Worm (Caenorhabditis elegans): Measurements from ENCODE around the gene unc-84.
A peak's percentile ranks its signal among the peaks of the same experiment; 100 is the strongest.

Gene unc-84

ce11 chrX:13598021-13598499 lies 13.5 kb downstream of the unc-84 start, which contains the start of gene bra-1 (continued):
- TF ChIP-seq lim-6 (tag; optimal IDR thresholded peaks at IDR 0.05) (peak; percentile 64), ceh-18 (tag; optimal IDR thresholded peaks at IDR 0.05) (peak; percentile 21), F13H6.1 (tag; optimal IDR thresholded peaks at IDR 0.05) (no peak), T23F11.4 (GFP tag; optimal IDR thresholded peaks at IDR 0.05) (no peak), nhr-232 (tag; optimal IDR thresholded peaks at IDR 0.05) (no peak), syd-9 (tag; optimal IDR thresholded peaks at IDR 0.05) (peak; percentile 25), zip-5 (tag; optimal IDR thresholded peaks at IDR 0.05) (no peak), elt-2 (tag; optimal IDR thresholded peaks at IDR 0.05) (no peak), fkh-10 (GFP tag; optimal IDR thresholded peaks at IDR 0.05) (no peak), dve-1 (tag; optimal IDR thresholded peaks at IDR 0.05) (no peak), unc-86 (tag; optimal IDR thresholded peaks at IDR 0.05) (peak; percentile 26), dmd-4 (tag; optimal IDR thresholded peaks at IDR 0.05; ENCODE audit: borderline replicate concordance) (no peak), ceh-24 (tag; optimal IDR thresholded peaks at IDR 0.05) (no peak), hlh-6 (tag; optimal IDR thresholded peaks at IDR 0.05) (peak; percentile 46), madf-2 (tag; optimal IDR thresholded peaks at IDR 0.05) (no peak), mec-3 (tag; optimal IDR thresholded peaks at IDR 0.05; ENCODE audit: borderline replicate concordance) (no peak), unc-3 (GFP tag; conservative IDR thresholded peaks at IDR 0.05) (no peak), unc-3 (tag; optimal IDR thresholded peaks at IDR 0.05) (no peak), rnt-1 (tag; optimal IDR thresholded peaks at IDR 0.05) (no peak), hlh-13 (GFP tag; optimal IDR thresholded peaks at IDR 0.05) (no peak), npax-4 (tag; optimal IDR thresholded peaks at IDR 0.05) (no peak), unc-55 (GFP tag; optimal IDR thresholded peaks at IDR 0.05) (peak; percentile 58), ceh-14 (tag; optimal IDR thresholded peaks at IDR 0.05) (peak; percentile 66), ceh-9 (tag; optimal IDR thresholded peaks at IDR 0.05) (no peak), fkh-6 (tag; optimal IDR thresholded peaks at IDR 0.05) (no peak), pqm-1 (tag; optimal IDR thresholded peaks at IDR 0.05) (no peak), lin-11 (tag; optimal IDR thresholded peaks at IDR 0.05) (no peak), ceh-6 (GFP tag; optimal IDR thresholded peaks at IDR 0.05) (no peak), ceh-34 (tag; optimal IDR thresholded peaks at IDR 0.05) (no peak), C38D4.7 (GFP tag; optimal IDR thresholded peaks at IDR 0.05) (no peak), hlh-15 (tag; optimal IDR thresholded peaks at IDR 0.05) (no peak), Y22D7AL.16 (tag; optimal IDR thresholded peaks at IDR 0.05) (no peak), unc-42 (tag; optimal IDR thresholded peaks at IDR 0.05) (peak; percentile 81), tbx-7 (tag; optimal IDR thresholded peaks at IDR 0.05) (no peak), hlh-30 (tag; optimal IDR thresholded peaks at IDR 0.05; ENCODE audit: insufficient read depth) (peak; percentile 94), ahr-1 (tag; optimal IDR thresholded peaks at IDR 0.05) (no peak), tbx-2 (tag; optimal IDR thresholded peaks at IDR 0.05) (peak; percentile 75)

ce11 chrX:13600136-13600535 lies 15.6 kb downstream of the unc-84 start, which contains the start of gene F54B11.7:
TSS of gene F54B11.7 (plus strand) at chrX:13600436.
- TF ChIP-seq ets-4 (tag; optimal IDR thresholded peaks at IDR 0.05) (no peak), odd-2 (tag; optimal IDR thresholded peaks at IDR 0.05) (no peak), pros-1 (tag; optimal IDR thresholded peaks at IDR 0.05) (no peak), ceh-19 (GFP tag; optimal IDR thresholded peaks at IDR 0.05) (no peak), pha-2 (tag; optimal IDR thresholded peaks at IDR 0.05) (no peak), ceh-24 (tag; optimal IDR thresholded peaks at IDR 0.05) (no peak), ceh-14 (tag; optimal IDR thresholded peaks at IDR 0.05) (no peak), ceh-45 (GFP tag; IDR thresholded peaks at IDR 0.05) (no peak), unc-86 (tag; optimal IDR thresholded peaks at IDR 0.05) (no peak), ahr-1 (tag; optimal IDR thresholded peaks at IDR 0.05) (no peak)
